Fruit fly (Drosophila melanogaster): ENCODE measurements around the gene CG34316.

CG34316 gene

dm6 chr3R:15208712-15209499 is 21.5 kb upstream of the CG34316 start, which contains the start of the genes Spn88Eb and Mau2 (continued):
- TF ChIP-seq C15 (GFP tag; IDR thresholded peaks at IDR 0.05) (no peak), CG11695 (GFP tag; IDR thresholded peaks at IDR 0.05) (no peak; the same call in 2 of the 3 replicates), hb (GFP tag; IDR thresholded peaks at IDR 0.05; ENCODE audit: partially characterized antibody) (no peak), dpn (GFP tag; optimal IDR thresholded peaks at IDR 0.05) (peak; percentile 70 to 76), CG7372 (GFP tag; IDR thresholded peaks at IDR 0.05) (peak; percentile 71; the same call in 1 of the 2 replicates), zf30C (GFP tag; optimal IDR thresholded peaks at IDR 0.05) (no peak), lola (GFP tag; optimal IDR thresholded peaks at IDR 0.05) (peak in 1 of 3 experiments; percentile 32), p53 (GFP tag; optimal IDR thresholded peaks at IDR 0.05) (peak; percentile 26), CG2678 (tag; optimal IDR thresholded peaks at IDR 0.05) (no peak), z (GFP tag; IDR thresholded peaks at IDR 0.05) (no peak), chif (GFP tag; optimal IDR thresholded peaks at IDR 0.05) (peak; percentile 39 to 55), fd102C (GFP tag; optimal IDR thresholded peaks at IDR 0.05) (peak; percentile 38), bab2 (GFP tag; optimal IDR thresholded peaks at IDR 0.05) (peak; percentile 61), fru (optimal IDR thresholded peaks at IDR 0.05) (no peak), da (GFP tag; optimal IDR thresholded peaks at IDR 0.05) (no peak), Mad (GFP tag; optimal IDR thresholded peaks at IDR 0.05) (peak; percentile 48), stwl (tag; optimal IDR thresholded peaks at IDR 0.05) (peak; percentile 68), pzg (GFP tag; optimal IDR thresholded peaks at IDR 0.05) (peak; percentile 88), Hr78 (GFP tag; optimal IDR thresholded peaks at IDR 0.05) (no peak), ase (GFP tag; IDR thresholded peaks at IDR 0.05) (peak; percentile 42; the same call in 1 of the 3 replicates), CG11723 (GFP tag; optimal IDR thresholded peaks at IDR 0.05) (no peak), trh (GFP tag; optimal IDR thresholded peaks at IDR 0.05) (no peak), gro (GFP tag; optimal IDR thresholded peaks at IDR 0.05) (peak; percentile 78), CG6175 (GFP tag; IDR thresholded peaks at IDR 0.05) (peak; percentile 53; the same call in 1 of the 3 replicates), CG30431 (GFP tag; optimal IDR thresholded peaks at IDR 0.05) (peak; percentile 48), pnt (GFP tag; optimal IDR thresholded peaks at IDR 0.05) (peak; percentile 9), CG3281 (GFP tag; optimal IDR thresholded peaks at IDR 0.05) (peak; percentile 56), CG1603 (tag; optimal IDR thresholded peaks at IDR 0.05) (peak; percentile 71), NfI (GFP tag; optimal IDR thresholded peaks at IDR 0.05) (peak; percentile 73), yki (optimal IDR thresholded peaks at IDR 0.05) (no peak), CG5953 (GFP tag; IDR thresholded peaks at IDR 0.05) (no peak), Sry-δ (GFP tag; optimal IDR thresholded peaks at IDR 0.05) (peak; percentile 90), CG1832 (GFP tag; optimal IDR thresholded peaks at IDR 0.05) (no peak), Dref (GFP tag; IDR thresholded peaks at IDR 0.05) (peak; percentile 73), Myb (GFP tag; optimal IDR thresholded peaks at IDR 0.05) (peak; percentile 55), Hmr (GFP tag; optimal IDR thresholded peaks at IDR 0.05) (no peak), slp2 (GFP tag; optimal IDR thresholded peaks at IDR 0.05) (peak; percentile 5), CG5180 (GFP tag; optimal IDR thresholded peaks at IDR 0.05) (no peak), CG8089 (GFP tag; optimal IDR thresholded peaks at IDR 0.05) (peak; percentile 38), wek (GFP tag; optimal IDR thresholded peaks at IDR 0.05) (no peak), Eip74EF (GFP tag; optimal IDR thresholded peaks at IDR 0.05) (no peak), pb (GFP tag; optimal IDR thresholded peaks at IDR 0.05) (no peak), CG4424 (GFP tag; optimal IDR thresholded peaks at IDR 0.05) (peak; percentile 70), CG6689 (GFP tag; IDR thresholded peaks at IDR 0.05) (0 out of 2 replicates have a peak, but pooled peaks have one; percentile 34), CG13624 (GFP tag; optimal IDR thresholded peaks at IDR 0.05) (peak; percentile 30), CG18011 (GFP tag; optimal IDR thresholded peaks at IDR 0.05) (peak; percentile 23), luna (GFP tag; optimal IDR thresholded peaks at IDR 0.05) (no peak), CG4328 (GFP tag; optimal IDR thresholded peaks at IDR 0.05) (peak; percentile 43), CG14014 (GFP tag; IDR thresholded peaks at IDR 0.05) (peak; percentile 36)

All from whole organism, embryonic.